Fruit fly (Drosophila melanogaster): ENCODE measurements around the gene slx1.
A peak's percentile ranks its signal among the peaks of the same experiment; 100 is the strongest.

The slx1 gene

DNA sequence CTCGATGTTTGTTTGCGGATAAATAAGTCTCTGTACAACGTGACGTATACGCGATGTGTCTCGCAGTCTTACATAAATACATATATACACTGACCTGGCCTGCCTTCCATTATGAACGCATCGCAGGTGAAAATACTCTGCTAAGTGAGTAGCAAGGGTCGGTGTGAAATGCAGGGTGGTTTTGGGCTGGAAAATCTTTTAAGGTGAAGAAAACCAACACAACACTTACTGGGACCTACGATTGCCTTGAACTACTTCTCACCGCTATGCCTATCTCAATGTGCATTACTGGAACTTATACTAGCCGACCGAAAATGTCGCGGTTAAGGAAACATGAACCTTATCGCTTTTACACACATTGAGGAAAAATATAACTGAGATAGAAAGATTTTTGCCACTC lies 25.6 kb upstream of the slx1 start:
- TF ChIP-seq CG7372 (GFP tag; IDR thresholded peaks at IDR 0.05) (peak; percentile 57; the same call in 1 of the 2 replicates), ERR (GFP tag; optimal IDR thresholded peaks at IDR 0.05) (no peak), Ets65A (GFP tag) (peak; percentile 45), CG8478 (optimal IDR thresholded peaks at IDR 0.05) (no peak), CG18764 (GFP tag; optimal IDR thresholded peaks at IDR 0.05) (no peak), B-H2 (GFP tag; optimal IDR thresholded peaks at IDR 0.05) (no peak), CTCF (GFP tag; optimal IDR thresholded peaks at IDR 0.05) (no peak), zf30C (GFP tag; optimal IDR thresholded peaks at IDR 0.05) (no peak), sens (GFP tag) (peak; percentile 53), CG10654 (GFP tag; optimal IDR thresholded peaks at IDR 0.05) (no peak), jing (GFP tag; optimal IDR thresholded peaks at IDR 0.05) (no peak), Eip74EF (GFP tag; optimal IDR thresholded peaks at IDR 0.05) (no peak), D19A (tag; optimal IDR thresholded peaks at IDR 0.05) (peak; percentile 55), MTF-1 (GFP tag; optimal IDR thresholded peaks at IDR 0.05; ENCODE audit: borderline replicate concordance) (no peak), fru (optimal IDR thresholded peaks at IDR 0.05) (no peak), Camta (GFP tag; optimal IDR thresholded peaks at IDR 0.05) (no peak), CG12104 (GFP tag; optimal IDR thresholded peaks at IDR 0.05) (no peak), lab (GFP tag; optimal IDR thresholded peaks at IDR 0.05) (no peak), CG32532 (GFP tag; IDR thresholded peaks at IDR 0.05) (no peak), psq (GFP tag; optimal IDR thresholded peaks at IDR 0.05) (no peak), Doc2 (GFP tag; IDR thresholded peaks at IDR 0.05) (no peak), Ada2b (GFP tag; IDR thresholded peaks at IDR 0.05) (no peak), Mrtf (GFP tag; IDR thresholded peaks at IDR 0.05) (no peak), tup (GFP tag; optimal IDR thresholded peaks at IDR 0.05) (no peak), gce (GFP tag; IDR thresholded peaks at IDR 0.05) (no peak), Sox102F (GFP tag; optimal IDR thresholded peaks at IDR 0.05) (no peak), YL-1 (GFP tag; optimal IDR thresholded peaks at IDR 0.05) (no peak), en (GFP tag; optimal IDR thresholded peaks at IDR 0.05) (no peak), Med (GFP tag) (peak; percentile 53), bbx (GFP tag; IDR thresholded peaks at IDR 0.05; ENCODE audit: partially characterized antibody) (no peak), CG8944 (GFP tag; optimal IDR thresholded peaks at IDR 0.05) (no peak)

DNA sequence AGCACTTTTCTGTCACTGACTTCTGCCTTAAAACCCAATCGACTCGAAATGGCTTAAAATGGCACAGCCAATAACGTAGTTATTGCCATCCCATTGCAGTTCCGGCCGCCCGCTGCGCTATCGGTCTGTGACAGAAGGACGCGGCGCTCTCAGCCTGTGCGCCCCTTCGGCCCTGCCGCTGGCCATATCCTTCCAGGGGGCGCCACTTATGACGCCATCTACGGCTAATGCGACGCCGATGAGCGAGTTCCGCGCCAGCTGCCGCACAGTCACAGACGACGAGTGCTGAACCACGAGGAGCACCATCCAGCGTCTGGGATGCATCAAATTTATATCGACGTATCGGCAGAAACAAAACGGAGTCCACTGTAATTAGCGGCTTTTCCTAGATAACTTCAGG lies 9.1 kb upstream of the slx1 start:
- TF ChIP-seq slbo (GFP tag; IDR thresholded peaks at IDR 0.05): no peak
- TF ChIP-seq Doc3 (GFP tag; IDR thresholded peaks at IDR 0.05; ENCODE audit: partially characterized antibody): no peak
- TF ChIP-seq onecut (GFP tag; IDR thresholded peaks at IDR 0.05): no peak
- TF ChIP-seq zen (tag; optimal IDR thresholded peaks at IDR 0.05): peak; percentile 57
- TF ChIP-seq C15 (GFP tag; IDR thresholded peaks at IDR 0.05): 0 out of 3 replicates have a peak, but pooled peaks have one; percentile 6
- no peak for TF ChIP-seq dan (GFP tag; IDR thresholded peaks at IDR 0.05)
- no peak for TF ChIP-seq ham (GFP tag; IDR thresholded peaks at IDR 0.05)
- no peak for TF ChIP-seq Sox100B (GFP tag; optimal IDR thresholded peaks at IDR 0.05)
- no peak for TF ChIP-seq ewg (GFP tag; optimal IDR thresholded peaks at IDR 0.05)
- no peak for TF ChIP-seq psq (GFP tag; optimal IDR thresholded peaks at IDR 0.05)
- no peak for TF ChIP-seq CG1602 (GFP tag; optimal IDR thresholded peaks at IDR 0.05)
- TF ChIP-seq CTCF (GFP tag; optimal IDR thresholded peaks at IDR 0.05): peak; percentile 84
- TF ChIP-seq CG2199 (GFP tag; IDR thresholded peaks at IDR 0.05): 0 out of 3 replicates have a peak, but pooled peaks have one; percentile 34
